Worm (Caenorhabditis elegans) whole organism, L4 larva: ENCODE measurements around the gene gtsf-1.
"Not testable (repeated sequence)": the region's sequence is repeated elsewhere in the genome, so short reads cannot be mapped to it uniquely, and the experiment has no call there.

Experiments used
- Y48G9A.11 ChIP-seq: fragments of 200-800 bp; sonication (Bioruptor generic); IDR thresholded peaks from 2 replicates; pipeline ENCODE4 v1.3.6; 2022; ENCODE audit warnings: missing genetic modification reagents, missing genetic modification characterization, missing compliant biosample characterization
- ceh-28 ChIP-seq: fragments of 150-350 bp; optimal IDR thresholded peaks from 2 replicates; lab custom pipeline; 2014; ENCODE audit warnings: missing biosample characterization, missing genetic modification reagents, missing genetic modification characterization
- dpl-1 ChIP-seq: fragments of 150-350 bp; optimal IDR thresholded peaks from 2 replicates; lab custom pipeline; 2014; ENCODE audit warnings: missing biosample characterization, missing genetic modification reagents, missing genetic modification characterization
- fos-1 ChIP-seq: fragments of 150-350 bp; optimal IDR thresholded peaks from 2 replicates; lab custom pipeline; 2014; ENCODE audit warnings: missing biosample characterization, missing genetic modification characterization
- pqm-1 ChIP-seq: sonication (generic microtip); optimal IDR thresholded peaks from 2 replicates; lab custom pipeline; 2017; ENCODE audit warnings: missing biosample characterization, missing genetic modification characterization
- set-16 ChIP-seq: fragments of 200-800 bp; sonication (Bioruptor generic); IDR thresholded peaks from 2 replicates; pipeline ENCODE4 v1.3.6; 2022; ENCODE audit warnings: missing genetic modification reagents, missing genetic modification characterization, missing compliant biosample characterization
- unc-130 ChIP-seq: sonication (generic microtip); optimal IDR thresholded peaks from 2 replicates; lab custom pipeline; 2016; ENCODE audit warnings: missing genetic modification reagents, missing genetic modification characterization, missing compliant biosample characterization
- zag-1 ChIP-seq: fragments of 150-350 bp; optimal IDR thresholded peaks from 2 replicates; lab custom pipeline; 2014; ENCODE audit warnings: missing biosample characterization, missing genetic modification characterization

DNA sequence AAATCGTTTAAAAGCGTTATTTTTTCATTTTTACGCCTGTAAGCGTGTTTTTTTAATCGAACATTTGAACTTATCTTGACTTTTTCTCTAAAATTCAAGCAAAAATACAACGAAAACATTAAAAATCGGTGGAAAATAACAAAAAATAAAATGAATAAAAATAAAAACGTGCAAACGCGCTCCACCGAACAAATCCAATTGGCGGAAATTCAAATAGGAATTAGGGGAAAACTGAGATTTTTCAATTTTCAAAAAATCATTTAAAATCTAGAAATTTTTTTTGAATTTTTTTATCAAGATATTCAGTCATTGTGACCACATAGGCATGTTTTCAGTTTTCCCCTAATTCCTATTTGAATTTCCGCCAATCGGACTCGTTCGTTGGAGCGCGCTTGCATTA lies 16.6 kb upstream of the gtsf-1 start:
- TF ChIP-seq Y48G9A.11; zag-1 (tag; lab: Kevin White, UChicago); fos-1 (tag; lab: Kevin White, UChicago); dpl-1 (GFP tag; lab: Kevin White, UChicago); pqm-1 (tag; lab: Kevin White, UChicago); unc-130 (GFP tag; lab: Kevin White, UChicago); set-16 (GFP tag; lab: Robert Waterston, UW); ceh-28 (tag; lab: Kevin White, UChicago): not testable (repeated sequence)
